Fruit fly (Drosophila melanogaster) whole organism: ENCODE measurements around the gene Akr1B.
"Not testable (repeated sequence)": the region's sequence is repeated elsewhere in the genome, so short reads cannot be mapped to it uniquely, and the experiment has no call there.

Source experiments
- CG8478 ChIP-seq: fragments of >200 bp; optimal IDR thresholded peaks from 2 replicates; lab custom pipeline; 2018; ENCODE audit warnings: inconsistent platforms
- EcR ChIP-seq, 2 experiments: fragments of >200 bp; optimal IDR thresholded peaks; 2 replicates each; lab custom pipeline; 2017; ENCODE audit warnings: missing biosample characterization in 2 of 2, missing genetic modification characterization in 2 of 2, missing genetic modification reagents in 2 of 2
- usp ChIP-seq: fragments of >200 bp; optimal IDR thresholded peaks from 2 replicates; lab custom pipeline; 2017; ENCODE audit warnings: missing biosample characterization, missing genetic modification characterization, mixed read lengths

dm6 chr3L:11589395-11589794 is 34.8 kb downstream of the Akr1B start, which contains the start of gene CG7377:
- TF ChIP-seq EcR (GFP tag; optimal IDR thresholded peaks at IDR 0.05; lab: Kevin White, UChicago); CG8478 (lab: Kevin White, UChicago); usp (GFP tag; lab: Kevin White, UChicago): not testable (repeated sequence)
